Worm (Caenorhabditis elegans): ENCODE data around the gene F16G10.7.

- TF ChIP-seq unc-42 (tag; optimal IDR thresholded peaks at IDR 0.05) (no peak), ama-1 (optimal IDR thresholded peaks at IDR 0.05) (no peak), fkh-10 (GFP tag; optimal IDR thresholded peaks at IDR 0.05) (no peak), elt-4 (tag; optimal IDR thresholded peaks at IDR 0.05) (no peak), ahr-1 (tag; optimal IDR thresholded peaks at IDR 0.05) (no peak), ceh-31 (tag; optimal IDR thresholded peaks at IDR 0.05) (no peak)
Observed at ce11 chrII:2411555-2411954, 31.5 kb upstream of the F16G10.7 start.
